Worm (Caenorhabditis elegans): ENCODE data around the gene nhr-260.
A peak's percentile ranks its signal among the peaks of the same experiment; 100 is the strongest.

DNA sequence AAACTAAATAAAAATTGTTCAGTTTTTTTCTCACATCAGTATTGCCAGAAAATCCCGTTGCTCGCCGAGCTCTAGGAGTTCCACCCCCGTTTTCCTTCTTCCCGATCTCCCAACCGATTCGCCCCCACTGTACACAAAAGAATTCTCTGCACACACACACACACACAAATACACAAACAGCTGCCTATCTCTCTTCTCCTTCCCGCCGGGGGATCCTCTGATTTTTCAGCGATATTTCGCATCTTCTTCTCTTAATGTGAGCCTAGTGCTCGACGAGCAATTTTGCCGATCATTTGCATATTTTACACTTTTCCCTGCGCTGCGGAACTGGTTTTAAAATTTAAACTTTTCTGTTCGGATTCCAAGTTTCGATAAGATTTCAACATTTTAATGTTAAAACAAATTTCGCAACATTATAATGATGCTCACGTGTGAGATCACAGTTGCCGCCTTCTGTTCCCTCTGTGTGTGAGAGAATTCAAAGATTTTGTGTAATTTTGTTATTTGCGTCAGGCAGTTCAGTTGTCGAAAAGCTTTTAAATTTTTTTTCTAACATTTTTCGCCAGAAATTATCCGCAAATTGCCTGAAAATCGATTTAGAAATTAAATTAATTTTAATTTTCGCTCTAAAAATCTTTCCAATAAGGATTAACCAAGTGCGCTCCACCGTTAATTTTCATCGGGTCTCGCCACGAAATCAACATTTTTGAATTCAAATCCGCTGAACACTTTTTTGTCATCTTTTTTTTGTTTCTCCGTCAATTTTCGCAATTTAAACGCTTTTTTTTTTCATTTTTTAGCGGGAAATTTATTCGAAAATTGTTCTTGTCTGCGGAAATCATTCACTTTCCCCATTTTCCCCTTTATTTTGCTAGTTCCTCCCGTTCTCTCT is 40.1 kb downstream of the nhr-260 start:
- TF ChIP-seq hlh-13 (GFP tag; optimal IDR thresholded peaks at IDR 0.05) (no peak), nhr-11 (tag; optimal IDR thresholded peaks at IDR 0.05) (no peak), che-1 (tag; optimal IDR thresholded peaks at IDR 0.05) (no peak), tbx-2 (tag; optimal IDR thresholded peaks at IDR 0.05) (peak; percentile 20), pha-4 (tag; optimal IDR thresholded peaks at IDR 0.05) (no peak), tbx-7 (tag; optimal IDR thresholded peaks at IDR 0.05) (no peak), unc-3 (GFP tag; conservative IDR thresholded peaks at IDR 0.05) (no peak), unc-3 (tag; optimal IDR thresholded peaks at IDR 0.05) (no peak), ttx-3 (tag; optimal IDR thresholded peaks at IDR 0.05) (no peak), fkh-10 (GFP tag; optimal IDR thresholded peaks at IDR 0.05) (no peak), nfya-1 (tag; optimal IDR thresholded peaks at IDR 0.05) (no peak)

All from whole organism, late embryonic.